Worm (Caenorhabditis elegans) whole organism, L2 larva: Measurements from ENCODE around the gene lgc-57.

Source experiments
- crh-2 ChIP-seq: sonication (generic microtip); optimal IDR thresholded peaks from 2 replicates; lab custom pipeline; 2017; ENCODE audit warnings: missing biosample characterization, missing genetic modification characterization
- fos-1 ChIP-seq: fragments of 150-350 bp; optimal IDR thresholded peaks from 2 replicates; lab custom pipeline; 2014; ENCODE audit warnings: missing biosample characterization, missing genetic modification characterization
- nhr-129 ChIP-seq: fragments of 150-350 bp; optimal IDR thresholded peaks from 2 replicates; lab custom pipeline; 2014; ENCODE audit warnings: missing biosample characterization, missing genetic modification characterization
- nhr-77 ChIP-seq: fragments of 150-350 bp; optimal IDR thresholded peaks from 2 replicates; lab custom pipeline; 2014; ENCODE audit warnings: missing biosample characterization, missing genetic modification characterization
- unc-39 ChIP-seq: fragments of 150-350 bp; optimal IDR thresholded peaks from 2 replicates; lab custom pipeline; 2014; ENCODE audit warnings: missing biosample characterization, missing genetic modification characterization
- ztf-4 ChIP-seq: fragments of 150-350 bp; optimal IDR thresholded peaks from 2 replicates; lab custom pipeline; 2014; ENCODE audit warnings: missing biosample characterization, missing genetic modification characterization

ce11 chrII:10737059-10737458, 42.2 kb downstream of the lgc-57 start, which contains the start of gene C52A11.3:
- TF ChIP-seq fos-1 (no peak), nhr-77 (tag; lab: Kevin White, UChicago) (no peak), ztf-4 (no peak), crh-2 (tag; lab: Kevin White, UChicago) (no peak), unc-39 (no peak), nhr-129 (tag; lab: Kevin White, UChicago) (no peak)
